Worm (Caenorhabditis elegans) whole organism, young adult: ENCODE measurements around the gene Y45F10B.9.
"Not testable (repeated sequence)": the region's sequence is repeated elsewhere in the genome, so short reads cannot be mapped to it uniquely, and the experiment has no call there.

Experiments used
- F39B2.1 ChIP-seq: fragments of 200-800 bp; sonication (Bioruptor generic); IDR thresholded peaks from 2 replicates; pipeline ENCODE4 v1.3.6; 2022; ENCODE audit warnings: missing genetic modification reagents, missing genetic modification characterization, missing compliant biosample characterization
- F55B11.4 ChIP-seq: sonication (generic microtip); optimal IDR thresholded peaks from 2 replicates; lab custom pipeline; 2016; ENCODE audit warnings: missing compliant biosample characterization, missing genetic modification characterization, borderline replicate concordance; ENCODE audit not compliant: insufficient read depth
- F57A8.1 ChIP-seq: fragments of 200-800 bp; sonication (Bioruptor generic); optimal IDR thresholded peaks from 2 replicates; lab custom pipeline; 2018; ENCODE audit warnings: mild to moderate bottlenecking, missing genetic modification characterization, moderate library complexity, missing compliant biosample characterization
- ama-1 ChIP-seq, 3 experiments: fragments of 150-350 bp in 1 of 3; sonication (generic microtip) in 2 of 3; optimal IDR thresholded peaks; 2 replicates each; lab custom pipeline; 2014 to 2018; ENCODE audit warnings: missing biosample characterization in 2 of 3, missing genetic modification characterization in 2 of 3, missing genetic modification reagents in 2 of 3
- ccch-3 ChIP-seq: fragments of 200-800 bp; sonication (Bioruptor generic); optimal IDR thresholded peaks from 2 replicates; lab custom pipeline; 2018; ENCODE audit warnings: mild to moderate bottlenecking, missing genetic modification characterization, missing compliant biosample characterization
- cebp-1 ChIP-seq, 2 experiments: fragments of 200-800 bp in 1 of 2; sonication (Bioruptor generic) in 1 of 2; sonication (generic microtip) in 1 of 2; IDR thresholded peaks in 1 of 2; optimal IDR thresholded peaks in 1 of 2; 2 replicates each; pipeline versions ENCODE4 v1.3.6 to Lab custom; 2017 to 2022; ENCODE audit warnings: missing compliant biosample characterization in 2 of 2, missing genetic modification characterization in 2 of 2, mild to moderate bottlenecking in 1 of 2, missing genetic modification reagents in 1 of 2, moderate library complexity in 1 of 2
- ceh-91 ChIP-seq: fragments of 200-800 bp; sonication (Bioruptor generic); IDR thresholded peaks from 2 replicates; pipeline ENCODE4 v1.3.6; 2022; ENCODE audit warnings: missing genetic modification reagents, missing genetic modification characterization, missing compliant biosample characterization
- ets-4 ChIP-seq: fragments of 200-800 bp; sonication (Bioruptor generic); optimal IDR thresholded peaks from 2 replicates; lab custom pipeline; 2018; ENCODE audit warnings: mild to moderate bottlenecking, missing genetic modification characterization, missing compliant biosample characterization
- him-1 ChIP-seq: sonication (generic microtip); optimal IDR thresholded peaks from 2 replicates; lab custom pipeline; 2016; ENCODE audit warnings: missing genotype, missing genetic modification reagents, missing genetic modification characterization, missing compliant biosample characterization
- lag-1 ChIP-seq: fragments of 200-800 bp; sonication (Bioruptor generic); IDR thresholded peaks from 2 replicates; pipeline ENCODE4 v1.3.6; 2022; ENCODE audit warnings: missing genetic modification reagents, missing genetic modification characterization, missing compliant biosample characterization
- let-607 ChIP-seq, 2 experiments: fragments of 200-800 bp in 1 of 2; sonication (Bioruptor generic) in 1 of 2; sonication (generic microtip) in 1 of 2; optimal IDR thresholded peaks; 2 replicates each; lab custom pipeline; 2016 to 2018; ENCODE audit warnings: mild to moderate bottlenecking in 2 of 2, missing compliant biosample characterization in 2 of 2, missing genetic modification characterization in 2 of 2, moderate library complexity in 2 of 2, missing genotype in 1 of 2
- madf-6 ChIP-seq: fragments of 200-800 bp; sonication (Bioruptor generic); IDR thresholded peaks from 2 replicates; pipeline ENCODE4 v1.3.6; 2022; ENCODE audit warnings: missing genetic modification reagents, missing genetic modification characterization, missing compliant biosample characterization
- mel-28 ChIP-seq: sonication (generic microtip); optimal IDR thresholded peaks from 2 replicates; lab custom pipeline; 2016; ENCODE audit warnings: borderline replicate concordance, mild to moderate bottlenecking, missing genetic modification characterization, missing compliant biosample characterization
- mxl-1 ChIP-seq: sonication (generic microtip); optimal IDR thresholded peaks from 2 replicates; lab custom pipeline; 2016; ENCODE audit warnings: missing genetic modification characterization, missing compliant biosample characterization
- nfya-1 ChIP-seq: sonication (generic microtip); optimal IDR thresholded peaks from 2 replicates; lab custom pipeline; 2017; ENCODE audit warnings: antibody characterized with exemption, missing compliant biosample characterization, missing genetic modification characterization, borderline replicate concordance; ENCODE audit not compliant: insufficient read depth
- nfya-2 ChIP-seq: fragments of 200-800 bp; sonication (Bioruptor generic); IDR thresholded peaks from 2 replicates; pipeline ENCODE4 v1.3.6; 2022; ENCODE audit warnings: missing genetic modification reagents, missing genetic modification characterization, missing compliant biosample characterization
- nhr-120 ChIP-seq: fragments of 200-800 bp; sonication (Bioruptor generic); IDR thresholded peaks from 2 replicates; pipeline ENCODE4 v1.3.6; 2022; ENCODE audit warnings: missing genetic modification characterization, missing compliant biosample characterization
- nhr-80 ChIP-seq: sonication (generic microtip); optimal IDR thresholded peaks from 2 replicates; lab custom pipeline; 2016; ENCODE audit warnings: missing genetic modification characterization, missing compliant biosample characterization
- pha-4 ChIP-seq: fragments of 150-350 bp; sonication (generic microtip); optimal IDR thresholded peaks from 2 replicates; lab custom pipeline; 2014; ENCODE audit warnings: missing biosample characterization, missing genetic modification reagents, missing genetic modification characterization
- snpc-1.1 ChIP-seq: sonication (generic microtip); optimal IDR thresholded peaks from 2 replicates; lab custom pipeline; 2017; ENCODE audit warnings: missing genetic modification characterization, mild to moderate bottlenecking, missing compliant biosample characterization, antibody characterized with exemption, moderate library complexity, missing genotype, missing genetic modification reagents; ENCODE audit not compliant: insufficient read depth
- snpc-3.4 ChIP-seq: sonication (generic microtip); optimal IDR thresholded peaks from 2 replicates; lab custom pipeline; 2017; ENCODE audit warnings: missing genetic modification characterization, mild to moderate bottlenecking, missing compliant biosample characterization, antibody characterized with exemption, moderate library complexity, missing genotype, missing genetic modification reagents
- snpc-4 ChIP-seq, 5 experiments: fragments of 150-350 bp in 1 of 5; sonication (generic microtip) in 4 of 5; optimal IDR thresholded peaks; 2 replicates each; lab custom pipeline; 2014 to 2018; ENCODE audit warnings: missing genetic modification characterization in 5 of 5, missing biosample characterization in 3 of 5, antibody characterized with exemption in 2 of 5, mild to moderate bottlenecking in 2 of 5, missing compliant biosample characterization in 2 of 5, missing genotype in 2 of 5, moderate library complexity in 2 of 5, missing genetic modification reagents in 1 of 5
- tbp1 ChIP-seq: fragments of 200-800 bp; sonication (Bioruptor generic); optimal IDR thresholded peaks from 2 replicates; lab custom pipeline; 2018; ENCODE audit warnings: mild to moderate bottlenecking, missing genetic modification characterization, missing compliant biosample characterization
- unc-130 ChIP-seq: sonication (generic microtip); optimal IDR thresholded peaks from 2 replicates; lab custom pipeline; 2016; ENCODE audit warnings: missing genetic modification reagents, missing genetic modification characterization, missing compliant biosample characterization
- xnd-1 ChIP-seq: sonication (generic microtip); optimal IDR thresholded peaks from 2 replicates; lab custom pipeline; 2016; ENCODE audit warnings: missing genotype, missing genetic modification reagents, missing genetic modification characterization, missing compliant biosample characterization
- zfh-2 ChIP-seq: fragments of 200-800 bp; sonication (Bioruptor generic); conservative IDR thresholded peaks from 2 replicates; pipeline ENCODE4 v1.3.6; 2022; ENCODE audit warnings: missing genetic modification reagents, missing genetic modification characterization, missing compliant biosample characterization
- ztf-6 ChIP-seq: fragments of 200-800 bp; sonication (Bioruptor generic); IDR thresholded peaks from 2 replicates; pipeline ENCODE4 v1.3.6; 2022; ENCODE audit warnings: missing genetic modification reagents, missing genetic modification characterization, missing compliant biosample characterization

Y45F10B.9 gene

ce11 chrIV:13597813-13598212 is at the start of gene Y45F10B.9:
TSS of gene Y45F10B.9 (minus strand) at chrIV:13597913.
- not testable (repeated sequence) for TF ChIP-seq zfh-2; tbp1 (GFP tag; lab: Kevin White, UChicago); ets-4 (GFP tag; lab: Kevin White, UChicago)

- TF ChIP-seq lag-1 (GFP tag; lab: Robert Waterston, UW) (no peak), F39B2.1 (GFP tag; lab: Robert Waterston, UW) (no peak), madf-6 (no peak), nhr-120 (GFP tag; lab: Robert Waterston, UW) (no peak), ceh-91 (GFP tag; lab: Robert Waterston, UW) (no peak), mxl-1 (tag; lab: Kevin White, UChicago) (no peak)
- TF ChIP-seq, all 124 proteins: peak for 0
These were observed 48.1 kb upstream of the Y45F10B.9 start, which contains the start of gene srz-29 for ce11 chrIV:13645823-13646222. TSS of gene srz-29 (minus strand) at chrIV:13645923.

- TF ChIP-seq F55B11.4 (tag; lab: Kevin White, UChicago) (no peak), nhr-80 (tag; lab: Kevin White, UChicago) (peak; percentile 50)
- TF ChIP-seq, all 124 proteins: peak for 1
These were observed 41.3 kb upstream of the Y45F10B.9 start, which contains the start of gene ugt-22 for ce11 chrIV:13639027-13639426. TSS of gene ugt-22 (plus strand) at chrIV:13639260.

ce11 chrIV:13636975-13637374 is 39.3 kb upstream of the Y45F10B.9 start, which contains the start of gene C08F11.7:
TSS of gene C08F11.7 (plus strand) at chrIV:13637275.
- no peak for TF ChIP-seq snpc-4 (GFP tag; optimal IDR thresholded peaks at IDR 0.05; lab: Kevin White, UChicago)
- TF ChIP-seq snpc-4 (tag; optimal IDR thresholded peaks at IDR 0.05; lab: Kevin White, UChicago), result peak in 1 of 4 experiments; percentile 68
- TF ChIP-seq mel-28 (tag; lab: Kevin White, UChicago), result no peak
- TF ChIP-seq, all 124 proteins: peak for 1

- TF ChIP-seq cebp-1 (GFP tag; IDR thresholded peaks at IDR 0.05; lab: Robert Waterston, UW) (peak; percentile 81; the same call in 1 of the 2 replicates), cebp-1 (tag; optimal IDR thresholded peaks at IDR 0.05; lab: Kevin White, UChicago) (no peak), nfya-2 (GFP tag; lab: Robert Waterston, UW) (no peak), let-607 (tag; optimal IDR thresholded peaks at IDR 0.05; lab: Kevin White, UChicago) (no peak), F57A8.1 (GFP tag; lab: Kevin White, UChicago) (no peak), tbp1 (GFP tag; lab: Kevin White, UChicago) (no peak)
These were observed 35.5 kb upstream of the Y45F10B.9 start, which contains the start of gene fbxa-98 for ce11 chrIV:13633165-13633564. TSS of gene fbxa-98 (plus strand) at chrIV:13633407.

ce11 chrIV:13632613-13633012 is 34.9 kb upstream of the Y45F10B.9 start:
- TF ChIP-seq snpc-1.1 (tag; lab: Kevin White, UChicago) (no peak), xnd-1 (no peak), nfya-1 (tag; lab: Kevin White, UChicago) (no peak), unc-130 (GFP tag; lab: Kevin White, UChicago) (no peak), nhr-80 (tag; lab: Kevin White, UChicago) (no peak), snpc-4 (GFP tag; optimal IDR thresholded peaks at IDR 0.05; lab: Kevin White, UChicago) (no peak), snpc-4 (tag; optimal IDR thresholded peaks at IDR 0.05; lab: Kevin White, UChicago) (no peak), ama-1 (optimal IDR thresholded peaks at IDR 0.05; lab: Kevin White, UChicago) (no peak), ama-1 (GFP tag; optimal IDR thresholded peaks at IDR 0.05; lab: Kevin White, UChicago) (no peak), ztf-6 (no peak), ccch-3 (GFP tag; lab: Kevin White, UChicago) (no peak), snpc-3.4 (tag; lab: Kevin White, UChicago) (no peak), him-1 (tag; lab: Kevin White, UChicago) (no peak), pha-4 (tag; lab: Kevin White, UChicago) (no peak)
